Worm (Caenorhabditis elegans) whole organism, L2 larva: Measurements from ENCODE around the gene C50B8.6.

Experiments used
- C34F6.9 ChIP-seq: fragments of 150-350 bp; optimal IDR thresholded peaks from 2 replicates; lab custom pipeline; 2014; ENCODE audit warnings: missing biosample characterization, missing genetic modification characterization
- F13H6.1 ChIP-seq: sonication (generic microtip); optimal IDR thresholded peaks from 2 replicates; lab custom pipeline; 2016; ENCODE audit warnings: missing genetic modification characterization, missing compliant biosample characterization
- R02D3.7 ChIP-seq: fragments of 150-350 bp; optimal IDR thresholded peaks from 2 replicates; lab custom pipeline; 2014; ENCODE audit warnings: missing biosample characterization, missing genetic modification characterization
- Y55F3AM.14 ChIP-seq: fragments of 200-800 bp; sonication (Bioruptor generic); optimal IDR thresholded peaks from 2 replicates; lab custom pipeline; 2018; ENCODE audit warnings: mild to moderate bottlenecking, missing genetic modification characterization, missing compliant biosample characterization
- aly-2 ChIP-seq: fragments of 150-350 bp; optimal IDR thresholded peaks from 2 replicates; lab custom pipeline; 2014; ENCODE audit warnings: missing biosample characterization, missing genetic modification characterization
- ama-1 ChIP-seq: fragments of 150-350 bp; optimal IDR thresholded peaks from 2 replicates; lab custom pipeline; 2018; ENCODE audit warnings: inconsistent platforms
- ceh-16 ChIP-seq: fragments of 150-350 bp; optimal IDR thresholded peaks from 2 replicates; lab custom pipeline; 2014; ENCODE audit warnings: missing biosample characterization, missing genetic modification characterization
- ceh-82 ChIP-seq: fragments of 150-350 bp; optimal IDR thresholded peaks from 2 replicates; lab custom pipeline; 2014; ENCODE audit warnings: missing biosample characterization, missing genetic modification characterization
- crh-2 ChIP-seq: sonication (generic microtip); optimal IDR thresholded peaks from 2 replicates; lab custom pipeline; 2017; ENCODE audit warnings: missing biosample characterization, missing genetic modification characterization
- dmd-4 ChIP-seq: sonication (generic microtip); optimal IDR thresholded peaks from 2 replicates; lab custom pipeline; 2017; ENCODE audit warnings: missing biosample characterization, missing genetic modification characterization
- egl-27 ChIP-seq: sonication (generic microtip); optimal IDR thresholded peaks from 3 replicates; lab custom pipeline; 2017; ENCODE audit warnings: missing biosample characterization, missing genetic modification reagents, missing genetic modification characterization
- elt-3 ChIP-seq: sonication (generic microtip); optimal IDR thresholded peaks from 2 replicates; lab custom pipeline; 2017; ENCODE audit warnings: missing biosample characterization, missing genetic modification characterization
- gmeb-1 ChIP-seq: fragments of 150-350 bp; optimal IDR thresholded peaks from 2 replicates; lab custom pipeline; 2014; ENCODE audit warnings: missing biosample characterization, missing genetic modification characterization
- lin-13 ChIP-seq: fragments of 150-350 bp; optimal IDR thresholded peaks from 2 replicates; lab custom pipeline; 2014; ENCODE audit warnings: missing biosample characterization, missing genetic modification reagents, missing genetic modification characterization
- lin-39 ChIP-seq: fragments of 150-350 bp; optimal IDR thresholded peaks from 2 replicates; lab custom pipeline; 2014; ENCODE audit warnings: missing biosample characterization, missing genetic modification reagents, missing genetic modification characterization
- lsy-2 ChIP-seq, 2 experiments: fragments of 150-350 bp in 1 of 2; sonication (generic microtip) in 1 of 2; optimal IDR thresholded peaks; 2 replicates each; lab custom pipeline; 2014 to 2017; ENCODE audit warnings: missing biosample characterization in 2 of 2, missing genetic modification characterization in 2 of 2
- mab-5 ChIP-seq: fragments of 150-350 bp; optimal IDR thresholded peaks from 2 replicates; lab custom pipeline; 2014; ENCODE audit warnings: missing biosample characterization, missing genetic modification characterization
- mbf-1 ChIP-seq: sonication (generic microtip); optimal IDR thresholded peaks from 2 replicates; lab custom pipeline; 2017; ENCODE audit warnings: missing biosample characterization, missing genetic modification characterization
- mdl-1 ChIP-seq, 2 experiments: fragments of 150-350 bp in 1 of 2; sonication (generic microtip) in 1 of 2; optimal IDR thresholded peaks; 2 replicates each; lab custom pipeline; 2017; ENCODE audit warnings: missing biosample characterization in 2 of 2, missing genetic modification characterization in 2 of 2
- nhr-10 ChIP-seq: sonication (generic microtip); optimal IDR thresholded peaks from 2 replicates; lab custom pipeline; 2017; ENCODE audit warnings: missing biosample characterization, missing genetic modification characterization
- nhr-11 ChIP-seq: fragments of 150-350 bp; optimal IDR thresholded peaks from 2 replicates; lab custom pipeline; 2014; ENCODE audit warnings: missing biosample characterization, missing genetic modification characterization
- nhr-12 ChIP-seq: fragments of 150-350 bp; optimal IDR thresholded peaks from 2 replicates; lab custom pipeline; 2014; ENCODE audit warnings: missing biosample characterization, missing genetic modification characterization
- nhr-129 ChIP-seq: fragments of 150-350 bp; optimal IDR thresholded peaks from 2 replicates; lab custom pipeline; 2014; ENCODE audit warnings: missing biosample characterization, missing genetic modification characterization
- nhr-21 ChIP-seq: fragments of 150-350 bp; optimal IDR thresholded peaks from 2 replicates; lab custom pipeline; 2014; ENCODE audit warnings: missing biosample characterization, missing genetic modification characterization
- nhr-23 ChIP-seq: fragments of 150-350 bp; optimal IDR thresholded peaks from 2 replicates; lab custom pipeline; 2014; ENCODE audit warnings: missing biosample characterization, missing genetic modification reagents, missing genetic modification characterization
- nhr-6 ChIP-seq: fragments of 150-350 bp; optimal IDR thresholded peaks from 2 replicates; lab custom pipeline; 2014; ENCODE audit warnings: missing biosample characterization, missing genetic modification characterization
- sem-4 ChIP-seq: fragments of 150-350 bp; optimal IDR thresholded peaks from 2 replicates; lab custom pipeline; 2014; ENCODE audit warnings: missing biosample characterization, missing genetic modification reagents, missing genetic modification characterization
- skn-1 ChIP-seq: sonication (generic microtip); optimal IDR thresholded peaks from 2 replicates; lab custom pipeline; 2017; ENCODE audit warnings: missing biosample characterization, missing genetic modification characterization
- sma-3 ChIP-seq: sonication (generic microtip); optimal IDR thresholded peaks from 2 replicates; lab custom pipeline; 2016; ENCODE audit warnings: missing genetic modification reagents, missing genetic modification characterization, missing compliant biosample characterization
- sma-9 ChIP-seq, 2 experiments: fragments of 150-350 bp in 1 of 2; sonication (generic microtip) in 1 of 2; optimal IDR thresholded peaks; 2 replicates each; lab custom pipeline; 2014 to 2016; ENCODE audit warnings: missing genetic modification characterization in 2 of 2, mild to moderate bottlenecking in 1 of 2, missing biosample characterization in 1 of 2, missing compliant biosample characterization in 1 of 2, missing genetic modification reagents in 1 of 2, moderate library complexity in 1 of 2
- unc-55 ChIP-seq: fragments of 150-350 bp; sonication (generic microtip); optimal IDR thresholded peaks from 3 replicates; lab custom pipeline; 2014; ENCODE audit warnings: missing biosample characterization, missing genetic modification reagents, missing genetic modification characterization
- unc-62 ChIP-seq: fragments of 150-350 bp; optimal IDR thresholded peaks from 2 replicates; lab custom pipeline; 2014; ENCODE audit warnings: missing biosample characterization, missing genetic modification reagents, missing genetic modification characterization
- ztf-1 ChIP-seq: fragments of 200-800 bp; sonication (Bioruptor generic); conservative IDR thresholded peaks from 2 replicates; pipeline ENCODE4 v1.3.6; 2022; ENCODE audit warnings: missing genetic modification characterization, missing compliant biosample characterization
- ztf-11 ChIP-seq: sonication (generic microtip); optimal IDR thresholded peaks from 2 replicates; lab custom pipeline; 2017; ENCODE audit warnings: missing biosample characterization, missing genetic modification characterization

The C50B8.6 gene

DNA sequence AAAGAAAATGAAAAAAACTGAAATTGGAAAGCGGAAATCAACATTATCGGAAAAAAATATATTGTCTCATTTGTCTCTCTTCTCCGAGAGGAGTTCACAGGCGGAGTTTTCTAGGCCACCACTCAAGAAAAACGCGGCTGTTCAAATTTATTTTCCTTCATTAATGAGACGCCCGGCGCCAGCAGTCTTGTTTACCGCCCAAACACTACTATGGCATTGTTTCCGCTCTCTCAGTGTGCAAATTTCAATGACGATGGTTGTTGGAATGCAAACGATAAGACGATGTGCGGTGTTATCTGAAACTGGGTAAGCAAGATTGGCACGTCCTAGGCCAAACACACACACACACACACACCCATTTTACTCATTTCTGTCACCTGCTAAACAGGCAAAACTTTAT lies 22.0 kb upstream of the C50B8.6 start, which contains the start of gene cav-2 (continued):
- no peak for TF ChIP-seq nhr-6 (tag; lab: Kevin White, UChicago)
- TF ChIP-seq skn-1 (tag; lab: Kevin White, UChicago) = no peak
- peak; percentile 36 for TF ChIP-seq egl-27 (tag; lab: Kevin White, UChicago)
- TF ChIP-seq ztf-11 (tag; lab: Kevin White, UChicago) = no peak
- peak; percentile 83 for TF ChIP-seq sma-3 (GFP tag; lab: Kevin White, UChicago)
- no peak for TF ChIP-seq lin-39
- TF ChIP-seq gmeb-1 (tag; lab: Kevin White, UChicago) = peak; percentile 96
- TF ChIP-seq ceh-82 (tag; lab: Kevin White, UChicago) = no peak
- TF ChIP-seq R02D3.7 (tag; lab: Kevin White, UChicago) = no peak
- no peak for TF ChIP-seq aly-2 (tag; lab: Kevin White, UChicago)
- TF ChIP-seq sem-4 (tag; lab: Kevin White, UChicago) = peak; percentile 59
- peak; percentile 58 for TF ChIP-seq nhr-21
- TF ChIP-seq nhr-11 (tag; lab: Kevin White, UChicago) = no peak
- peak; percentile 84 for TF ChIP-seq crh-2 (tag; lab: Kevin White, UChicago)
- TF ChIP-seq unc-62 (GFP tag; lab: Kevin White, UChicago) = no peak
- TF ChIP-seq Y55F3AM.14 (GFP tag; lab: Kevin White, UChicago) = no peak
- TF ChIP-seq, all 48 proteins: peak for 19

DNA sequence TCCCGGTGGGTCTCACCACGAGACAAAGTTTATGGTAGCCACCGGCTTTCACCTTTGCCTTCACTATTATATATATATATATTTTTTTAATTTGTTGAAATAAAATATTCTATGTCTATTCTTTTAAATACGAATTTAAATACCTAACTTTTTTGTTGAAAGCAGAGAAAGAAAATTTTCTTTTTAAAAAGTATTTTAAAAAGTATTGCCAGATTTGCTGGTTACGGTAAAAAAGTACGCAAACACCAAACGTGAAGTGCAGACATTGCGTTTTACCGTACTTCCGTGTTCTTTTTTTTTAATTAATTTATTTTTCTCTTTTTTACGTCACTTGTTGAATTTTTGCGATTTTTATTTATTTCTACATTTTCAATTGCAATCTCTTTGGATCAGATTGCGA lies 18.8 kb upstream of the C50B8.6 start, which contains the start of gene C56A3.8:
Gene C56A3.8 (plus strand): TSS at position 301 of the 400 bp plus-strand sequence.
- no peak for TF ChIP-seq nhr-6 (tag; lab: Kevin White, UChicago)
- TF ChIP-seq mbf-1 (tag; lab: Kevin White, UChicago) = no peak
- TF ChIP-seq unc-62 (GFP tag; lab: Kevin White, UChicago) = no peak
- no peak for TF ChIP-seq ceh-16 (tag; lab: Kevin White, UChicago)
- TF ChIP-seq C34F6.9 (tag; lab: Kevin White, UChicago) = no peak
- no peak for TF ChIP-seq elt-3 (tag; lab: Kevin White, UChicago)
- TF ChIP-seq dmd-4 (tag; lab: Kevin White, UChicago) = no peak
- TF ChIP-seq sma-3 (GFP tag; lab: Kevin White, UChicago) = no peak
- no peak for TF ChIP-seq nhr-12 (tag; lab: Kevin White, UChicago)

DNA sequence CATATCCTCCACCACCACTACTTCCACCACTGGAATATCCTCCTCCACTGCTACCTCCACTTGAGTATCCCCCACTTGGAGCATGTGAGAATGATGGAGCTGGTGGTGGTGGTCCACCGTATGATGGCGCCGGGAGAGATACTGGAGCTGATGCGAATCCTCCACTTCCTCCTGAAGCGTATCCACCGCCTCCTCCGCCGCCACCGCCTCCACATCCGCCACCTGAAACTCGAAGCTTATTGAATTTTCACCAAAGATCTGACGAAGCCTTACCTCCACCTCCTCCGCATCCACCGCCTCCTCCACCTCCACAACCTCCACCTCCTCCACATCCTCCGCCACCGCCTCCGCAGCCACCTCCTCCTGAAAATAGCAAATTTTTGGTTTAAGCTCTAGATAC lies 16.0 kb upstream of the C50B8.6 start:
- TF ChIP-seq unc-62 (GFP tag; lab: Kevin White, UChicago) (no peak), unc-55 (GFP tag; lab: Kevin White, UChicago) (no peak), lsy-2 (tag; optimal IDR thresholded peaks at IDR 0.05; lab: Kevin White, UChicago) (no peak), gmeb-1 (tag; lab: Kevin White, UChicago) (no peak), nhr-129 (tag; lab: Kevin White, UChicago) (no peak), mdl-1 (tag; optimal IDR thresholded peaks at IDR 0.05; lab: Kevin White, UChicago) (no peak), lin-13 (GFP tag; lab: Kevin White, UChicago) (no peak), egl-27 (tag; lab: Kevin White, UChicago) (no peak), lin-39 (no peak)

DNA sequence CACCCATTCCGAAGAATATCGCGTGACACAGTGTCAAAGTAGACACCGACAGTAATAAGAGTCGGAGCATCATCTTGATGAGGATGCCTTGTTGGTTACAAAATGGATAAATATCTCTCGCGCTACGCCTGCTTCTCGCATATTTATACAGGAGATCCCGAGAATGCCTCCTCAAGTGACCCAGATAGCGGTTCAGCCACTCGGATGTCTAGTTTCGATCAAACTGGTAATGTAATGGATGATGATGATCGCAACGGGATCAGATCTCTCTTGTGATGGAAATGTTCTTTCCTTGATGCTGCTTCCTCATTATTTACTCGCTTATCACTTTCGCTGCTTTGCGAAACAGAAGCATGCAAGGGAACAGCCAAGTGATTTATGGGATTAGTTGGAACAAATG lies 14.9 kb upstream of the C50B8.6 start, which contains the start of gene grl-17:
Gene grl-17 (minus strand): TSS at position 101 of the 400 bp plus-strand sequence.
- TF ChIP-seq ceh-16 (tag; lab: Kevin White, UChicago) (no peak), nhr-10 (no peak), ama-1 (no peak), lin-13 (GFP tag; lab: Kevin White, UChicago) (no peak), F13H6.1 (tag; lab: Kevin White, UChicago) (no peak), sem-4 (tag; lab: Kevin White, UChicago) (no peak), dmd-4 (tag; lab: Kevin White, UChicago) (no peak), nhr-23 (tag; lab: Kevin White, UChicago) (no peak), egl-27 (tag; lab: Kevin White, UChicago) (no peak), unc-55 (GFP tag; lab: Kevin White, UChicago) (no peak), mab-5 (tag; lab: Kevin White, UChicago) (no peak), nhr-12 (tag; lab: Kevin White, UChicago) (no peak), ztf-1 (GFP tag; lab: Robert Waterston, UW) (no peak), unc-62 (GFP tag; lab: Kevin White, UChicago) (no peak), sma-9 (GFP tag; optimal IDR thresholded peaks at IDR 0.05; lab: Kevin White, UChicago) (no peak), sma-9 (tag; optimal IDR thresholded peaks at IDR 0.05; lab: Kevin White, UChicago) (no peak), crh-2 (tag; lab: Kevin White, UChicago) (no peak), nhr-129 (tag; lab: Kevin White, UChicago) (no peak), nhr-6 (tag; lab: Kevin White, UChicago) (no peak), mdl-1 (tag; optimal IDR thresholded peaks at IDR 0.05; lab: Kevin White, UChicago) (no peak)
